Fruit fly (Drosophila melanogaster) whole organism, prepupa: ENCODE measurements around the gene xit.
A peak's percentile ranks its signal among the peaks of the same experiment; 100 is the strongest.

Experiments
- CG10631 ChIP-seq: fragments of 200-800 bp; sonication (Bioruptor generic); optimal IDR thresholded peaks from 2 replicates; lab custom pipeline; 2016; ENCODE audit warnings: missing biosample characterization, missing genetic modification characterization
- CG10669 ChIP-seq: fragments of 200-800 bp; sonication (Bioruptor generic); optimal IDR thresholded peaks from 3 replicates; lab custom pipeline; 2018; ENCODE audit warnings: missing biosample characterization, mild to moderate bottlenecking, missing genetic modification characterization, moderate library complexity
- CG11902 ChIP-seq: fragments of 200-800 bp; sonication (Bioruptor generic); optimal IDR thresholded peaks from 3 replicates; lab custom pipeline; 2016; ENCODE audit warnings: missing biosample characterization, missing genetic modification characterization
- CG15336 ChIP-seq: fragments of 200-800 bp; sonication (Bioruptor generic); IDR thresholded peaks from 2 replicates; pipeline ENCODE4 v1.3.6; 2022; ENCODE audit warnings: missing biosample characterization, missing genetic modification characterization
- CG1621 ChIP-seq: fragments of 200-800 bp; sonication (Bioruptor generic); optimal IDR thresholded peaks from 3 replicates; lab custom pipeline; 2018; ENCODE audit warnings: missing biosample characterization, mild to moderate bottlenecking, missing genetic modification characterization
- CG16779 ChIP-seq: fragments of 200-800 bp; sonication (Bioruptor generic); optimal IDR thresholded peaks from 3 replicates; lab custom pipeline; 2017; ENCODE audit warnings: missing biosample characterization, mild to moderate bottlenecking, missing genetic modification characterization
- CG3032 ChIP-seq: fragments of 200-800 bp; optimal IDR thresholded peaks from 2 replicates; lab custom pipeline; 2019; ENCODE audit warnings: missing biosample characterization, mild to moderate bottlenecking, missing genetic modification characterization, moderate library complexity
- CG31627 ChIP-seq: fragments of 200-800 bp; sonication (Bioruptor generic); optimal IDR thresholded peaks from 3 replicates; lab custom pipeline; 2016; ENCODE audit warnings: missing biosample characterization, missing genetic modification characterization
- CG32006 ChIP-seq: fragments of 200-800 bp; sonication (Bioruptor generic); optimal IDR thresholded peaks from 3 replicates; lab custom pipeline; 2017; ENCODE audit warnings: missing biosample characterization, mild to moderate bottlenecking, missing genetic modification characterization
- CG3919 ChIP-seq: fragments of 200-800 bp; sonication (Bioruptor generic); optimal IDR thresholded peaks from 3 replicates; lab custom pipeline; 2016; ENCODE audit warnings: missing biosample characterization, missing genetic modification characterization
- CG4318 ChIP-seq: fragments of 200-800 bp; sonication (Bioruptor generic); optimal IDR thresholded peaks from 3 replicates; lab custom pipeline; 2017; ENCODE audit warnings: missing biosample characterization, mild to moderate bottlenecking, missing genetic modification characterization
- CG6163 ChIP-seq: fragments of 200-800 bp; sonication (Bioruptor generic); IDR thresholded peaks from 3 replicates; pipeline ENCODE4 v1.3.6; 2022; ENCODE audit warnings: missing biosample characterization, missing genetic modification characterization
- CG6792 ChIP-seq: fragments of 200-800 bp; sonication (Bioruptor generic); optimal IDR thresholded peaks from 3 replicates; lab custom pipeline; 2016; ENCODE audit warnings: missing biosample characterization, missing genetic modification characterization
- CG6808 ChIP-seq: fragments of 200-800 bp; sonication (Bioruptor generic); optimal IDR thresholded peaks from 3 replicates; lab custom pipeline; 2017; ENCODE audit warnings: missing biosample characterization, missing genetic modification characterization, mild to moderate bottlenecking, moderate library complexity, missing genetic modification reagents
- CG6854 ChIP-seq: fragments of 200-800 bp; sonication (Bioruptor generic); optimal IDR thresholded peaks from 2 replicates; lab custom pipeline; 2017; ENCODE audit warnings: missing biosample characterization, mild to moderate bottlenecking, missing genetic modification characterization
- CG8319 ChIP-seq: fragments of 200-800 bp; sonication (Bioruptor generic); optimal IDR thresholded peaks from 3 replicates; lab custom pipeline; 2016; ENCODE audit warnings: missing biosample characterization, missing genetic modification characterization
- CG8632 ChIP-seq: fragments of 200-800 bp; sonication (Bioruptor generic); optimal IDR thresholded peaks from 3 replicates; lab custom pipeline; 2016; ENCODE audit warnings: missing biosample characterization, missing genetic modification characterization
- Eip75B ChIP-seq: fragments of 200-800 bp; sonication (Bioruptor generic); optimal IDR thresholded peaks from 3 replicates; lab custom pipeline; 2016; ENCODE audit warnings: missing biosample characterization, missing genetic modification characterization
- Eip78C ChIP-seq: fragments of 200-800 bp; sonication (Bioruptor generic); peaks from one replicate; lab custom pipeline; 2016; ENCODE audit warnings: missing biosample characterization, missing genetic modification characterization
- Eip93F ChIP-seq: fragments of 200-800 bp; sonication (Bioruptor generic); optimal IDR thresholded peaks from 2 replicates; lab custom pipeline; 2016; ENCODE audit warnings: missing biosample characterization, mild to moderate bottlenecking, missing genetic modification characterization
- Ets96B ChIP-seq: fragments of 200-800 bp; optimal IDR thresholded peaks from 2 replicates; lab custom pipeline; 2019; ENCODE audit warnings: missing biosample characterization, mild to moderate bottlenecking, missing genetic modification characterization, moderate library complexity
- Met ChIP-seq: fragments of 200-800 bp; sonication (Bioruptor generic); optimal IDR thresholded peaks from 3 replicates; lab custom pipeline; 2016; ENCODE audit warnings: missing biosample characterization, missing genetic modification characterization
- OdsH ChIP-seq: fragments of 200-800 bp; sonication (Bioruptor generic); optimal IDR thresholded peaks from 3 replicates; lab custom pipeline; 2016; ENCODE audit warnings: missing biosample characterization, missing genetic modification characterization
- Sox14 ChIP-seq: fragments of 200-800 bp; sonication (Bioruptor generic); optimal IDR thresholded peaks from 3 replicates; lab custom pipeline; 2016; ENCODE audit warnings: missing biosample characterization, missing genetic modification characterization
- Sox15 ChIP-seq: fragments of 200-800 bp; sonication (Bioruptor generic); optimal IDR thresholded peaks from 3 replicates; lab custom pipeline; 2016; ENCODE audit warnings: missing biosample characterization, missing genetic modification characterization
- achi ChIP-seq: fragments of 200-800 bp; sonication (Bioruptor generic); optimal IDR thresholded peaks from 3 replicates; lab custom pipeline; 2016; ENCODE audit warnings: missing biosample characterization, missing genetic modification characterization
- cyc ChIP-seq: fragments of 200-800 bp; sonication (Bioruptor generic); optimal IDR thresholded peaks from 3 replicates; lab custom pipeline; 2016; ENCODE audit warnings: missing biosample characterization, missing genetic modification characterization
- dac ChIP-seq: fragments of 200-800 bp; sonication (Bioruptor generic); optimal IDR thresholded peaks from 2 replicates; lab custom pipeline; 2017; ENCODE audit warnings: missing biosample characterization, mild to moderate bottlenecking, missing genetic modification characterization
- dsx ChIP-seq: fragments of 200-800 bp; optimal IDR thresholded peaks from 3 replicates; lab custom pipeline; 2019; ENCODE audit warnings: missing biosample characterization, mild to moderate bottlenecking, missing genetic modification characterization, moderate library complexity; ENCODE audit not compliant: poor library complexity, severe bottlenecking
- eg ChIP-seq: fragments of 200-800 bp; sonication (Bioruptor generic); IDR thresholded peaks from 3 replicates; pipeline ENCODE4 v1.3.6; 2022; ENCODE audit warnings: missing biosample characterization, missing genetic modification characterization
- esn ChIP-seq: fragments of 200-800 bp; sonication (Bioruptor generic); optimal IDR thresholded peaks from 2 replicates; lab custom pipeline; 2016; ENCODE audit warnings: missing biosample characterization, mild to moderate bottlenecking, missing genetic modification characterization, moderate library complexity
- fd59A ChIP-seq: fragments of 200-800 bp; sonication (Bioruptor generic); optimal IDR thresholded peaks from 2 replicates; lab custom pipeline; 2017; ENCODE audit warnings: missing biosample characterization, mild to moderate bottlenecking, missing genetic modification characterization, missing genetic modification reagents
- fkh ChIP-seq: fragments of 200-800 bp; sonication (Bioruptor generic); optimal IDR thresholded peaks from 3 replicates; lab custom pipeline; 2017; ENCODE audit warnings: missing biosample characterization, mild to moderate bottlenecking, missing genetic modification characterization, moderate library complexity
- lz ChIP-seq: fragments of 200-800 bp; sonication (Bioruptor generic); optimal IDR thresholded peaks from 3 replicates; lab custom pipeline; 2016; ENCODE audit warnings: missing biosample characterization, missing genetic modification characterization
- salr ChIP-seq, 2 experiments: fragments of 200-800 bp; sonication (Bioruptor generic); optimal IDR thresholded peaks; 3 replicates each; lab custom pipeline; 2016 to 2018; ENCODE audit warnings: missing biosample characterization in 2 of 2, missing genetic modification characterization in 2 of 2, mild to moderate bottlenecking in 1 of 2
- spab ChIP-seq: fragments of 200-800 bp; sonication (Bioruptor generic); optimal IDR thresholded peaks from 2 replicates; lab custom pipeline; 2017; ENCODE audit warnings: missing biosample characterization, mild to moderate bottlenecking, missing genetic modification characterization, missing genetic modification reagents
- svp ChIP-seq: fragments of 200-800 bp; sonication (Bioruptor generic); peaks from one replicate; lab custom pipeline; 2016; ENCODE audit warnings: missing biosample characterization, missing genetic modification characterization
- topi ChIP-seq: fragments of 200-800 bp; sonication (Bioruptor generic); optimal IDR thresholded peaks from 3 replicates; lab custom pipeline; 2016; ENCODE audit warnings: missing biosample characterization, missing genetic modification characterization
- vri ChIP-seq: fragments of 200-800 bp; sonication (Bioruptor generic); optimal IDR thresholded peaks from 3 replicates; lab custom pipeline; 2016; ENCODE audit warnings: missing biosample characterization, mild to moderate bottlenecking, missing genetic modification characterization

The xit gene

dm6 chrX:6794190-6794589 is 26.6 kb upstream of the xit start (continued):
- peak; percentile 46 for TF ChIP-seq fd59A (GFP tag; lab: Kevin White, UChicago)
- TF ChIP-seq CG31627 (GFP tag; lab: Kevin White, UChicago): peak; percentile 79
- TF ChIP-seq CG8632 (GFP tag; lab: Kevin White, UChicago): peak; percentile 60
- TF ChIP-seq CG6163 (GFP tag; lab: Robert Waterston, UW): peak; percentile 91
- no peak for TF ChIP-seq CG6854 (GFP tag; lab: Kevin White, UChicago)
- TF ChIP-seq dac: peak; percentile 77
- peak; percentile 76 for TF ChIP-seq achi (GFP tag; lab: Kevin White, UChicago)
- TF ChIP-seq salr (GFP tag; optimal IDR thresholded peaks at IDR 0.05; lab: Kevin White, UChicago): peak; percentile 33 to 50
- peak; percentile 51 for TF ChIP-seq CG3032 (tag; lab: Kevin White, UChicago)
- peak; percentile 65 for TF ChIP-seq CG10669 (GFP tag; lab: Kevin White, UChicago)
- TF ChIP-seq cyc (GFP tag; lab: Kevin White, UChicago): peak; percentile 78
- peak; percentile 86 for TF ChIP-seq CG32006 (GFP tag; lab: Kevin White, UChicago)
- TF ChIP-seq CG1621: peak; percentile 69
- no peak for TF ChIP-seq Eip93F
- peak; percentile 86 for TF ChIP-seq CG15336 (GFP tag; lab: Robert Waterston, UW)
- TF ChIP-seq vri: peak; percentile 33
- peak; percentile 76 for TF ChIP-seq CG4318
- TF ChIP-seq CG10631: peak; percentile 55
- TF ChIP-seq topi: peak; percentile 75
- peak; percentile 18 for TF ChIP-seq CG16779 (tag; lab: Kevin White, UChicago)
- peak; percentile 45 for TF ChIP-seq CG6808 (GFP tag; lab: Kevin White, UChicago)
- TF ChIP-seq esn (GFP tag; lab: Kevin White, UChicago): peak; percentile 67
- TF ChIP-seq, all 60 proteins: peak for 54

- no peak for TF ChIP-seq CG6792 (GFP tag; lab: Kevin White, UChicago)
- TF ChIP-seq Eip75B (GFP tag; lab: Kevin White, UChicago): no peak
- peak; percentile 31 for TF ChIP-seq Met (GFP tag; lab: Kevin White, UChicago)
- no peak for TF ChIP-seq Sox14 (GFP tag; lab: Kevin White, UChicago)
- no peak for TF ChIP-seq spab (GFP tag; lab: Kevin White, UChicago)
- no peak for TF ChIP-seq CG1621
- TF ChIP-seq Eip78C (GFP tag; lab: Kevin White, UChicago): peak; percentile 12
- no peak for TF ChIP-seq fkh (GFP tag; lab: Kevin White, UChicago)
- TF ChIP-seq CG6163 (GFP tag; lab: Robert Waterston, UW): peak; percentile 37; the same call in 2 of the 3 replicates
- peak; percentile 29 for TF ChIP-seq CG32006 (GFP tag; lab: Kevin White, UChicago)
- no peak for TF ChIP-seq Sox15 (GFP tag; lab: Kevin White, UChicago)
- TF ChIP-seq eg (GFP tag; lab: Robert Waterston, UW): 0 out of 3 replicates have a peak, but pooled peaks have one; percentile 22
- TF ChIP-seq CG6854 (GFP tag; lab: Kevin White, UChicago): no peak
- peak; percentile 21 for TF ChIP-seq svp (GFP tag; lab: Kevin White, UChicago)
- TF ChIP-seq CG6808 (GFP tag; lab: Kevin White, UChicago): no peak
- peak; percentile 12 for TF ChIP-seq lz (GFP tag; lab: Kevin White, UChicago)
- TF ChIP-seq topi: peak; percentile 16
- no peak for TF ChIP-seq Ets96B (tag; lab: Kevin White, UChicago)
- peak; percentile 33 for TF ChIP-seq CG3919 (GFP tag; lab: Kevin White, UChicago)
- peak; percentile 38 for TF ChIP-seq CG11902
- no peak for TF ChIP-seq salr (GFP tag; optimal IDR thresholded peaks at IDR 0.05; lab: Kevin White, UChicago)
- TF ChIP-seq CG10669 (GFP tag; lab: Kevin White, UChicago): peak; percentile 6
- peak; percentile 24 for TF ChIP-seq CG3032 (tag; lab: Kevin White, UChicago)
- TF ChIP-seq cyc (GFP tag; lab: Kevin White, UChicago): peak; percentile 41
- TF ChIP-seq dac: no peak
- TF ChIP-seq dsx: no peak
- no peak for TF ChIP-seq OdsH (GFP tag; lab: Kevin White, UChicago)
- no peak for TF ChIP-seq CG8319
Observed at dm6 chrX:6794826-6795225, 26.0 kb upstream of the xit start.
